Fruit fly (Drosophila melanogaster): ENCODE data around the gene CG6847.

- TF ChIP-seq Myc (optimal IDR thresholded peaks at IDR 0.05) = no peak
- no peak for TF ChIP-seq dmrt93B (GFP tag; optimal IDR thresholded peaks at IDR 0.05)
- no peak for TF ChIP-seq HLH106 (tag; optimal IDR thresholded peaks at IDR 0.05)
- TF ChIP-seq Mio (GFP tag; optimal IDR thresholded peaks at IDR 0.05) = no peak
- TF ChIP-seq Hr78 (GFP tag; optimal IDR thresholded peaks at IDR 0.05) = no peak
- TF ChIP-seq psq (GFP tag; optimal IDR thresholded peaks at IDR 0.05) = no peak
- no peak for TF ChIP-seq Abd-B (GFP tag; optimal IDR thresholded peaks at IDR 0.05)
- TF ChIP-seq foxo (GFP tag; optimal IDR thresholded peaks at IDR 0.05) = no peak
- no peak for TF ChIP-seq fru (GFP tag; optimal IDR thresholded peaks at IDR 0.05)
- no peak for TF ChIP-seq N (GFP tag; optimal IDR thresholded peaks at IDR 0.05)
- TF ChIP-seq GATAd (GFP tag; optimal IDR thresholded peaks at IDR 0.05) = no peak
Observed at dm6 chrX:17876518-17876917, 34.7 kb upstream of the CG6847 start.
